Worm (Caenorhabditis elegans) whole organism, late embryonic: Measurements from ENCODE around the gene timm-17B.1.

Experiments
- C38D4.7 ChIP-seq: fragments of 200-800 bp; sonication (Bioruptor generic); optimal IDR thresholded peaks from 2 replicates; lab custom pipeline; 2018; ENCODE audit warnings: mild to moderate bottlenecking, missing genetic modification characterization, moderate library complexity, missing compliant biosample characterization
- T23F11.4 ChIP-seq: fragments of 200-800 bp; sonication (Bioruptor generic); optimal IDR thresholded peaks from 2 replicates; lab custom pipeline; 2018; ENCODE audit warnings: mild to moderate bottlenecking, missing genetic modification characterization, missing compliant biosample characterization
- ahr-1 ChIP-seq: sonication (generic microtip); optimal IDR thresholded peaks from 2 replicates; lab custom pipeline; 2016; ENCODE audit warnings: missing genetic modification characterization, missing compliant biosample characterization
- ama-1 ChIP-seq: fragments of 150-350 bp; optimal IDR thresholded peaks from 2 replicates; lab custom pipeline; 2014
- ceh-6 ChIP-seq: fragments of 200-800 bp; sonication (Bioruptor generic); optimal IDR thresholded peaks from 2 replicates; lab custom pipeline; 2018; ENCODE audit warnings: mild to moderate bottlenecking, missing genetic modification characterization, missing compliant biosample characterization
- ceh-9 ChIP-seq: sonication (generic microtip); optimal IDR thresholded peaks from 2 replicates; lab custom pipeline; 2016; ENCODE audit warnings: mild to moderate bottlenecking, missing genetic modification characterization, inconsistent platforms, missing compliant biosample characterization
- dve-1 ChIP-seq: sonication (generic microtip); optimal IDR thresholded peaks from 2 replicates; lab custom pipeline; 2017; ENCODE audit warnings: antibody characterized with exemption, mild to moderate bottlenecking, missing genetic modification characterization, missing compliant biosample characterization
- ets-4 ChIP-seq: sonication (generic microtip); optimal IDR thresholded peaks from 2 replicates; lab custom pipeline; 2016; ENCODE audit warnings: missing genetic modification characterization, missing compliant biosample characterization
- hlh-13 ChIP-seq: fragments of 200-800 bp; sonication (Bioruptor generic); optimal IDR thresholded peaks from 2 replicates; lab custom pipeline; 2018; ENCODE audit warnings: mild to moderate bottlenecking, missing genetic modification characterization, missing compliant biosample characterization
- hlh-8 ChIP-seq: sonication (generic microtip); optimal IDR thresholded peaks from 2 replicates; lab custom pipeline; 2016; ENCODE audit warnings: missing genotype, missing genetic modification characterization, missing compliant biosample characterization
- nhr-11 ChIP-seq: fragments of 150-350 bp; optimal IDR thresholded peaks from 2 replicates; lab custom pipeline; 2014; ENCODE audit warnings: missing biosample characterization, missing genetic modification characterization
- pha-4 ChIP-seq: fragments of 150-350 bp; optimal IDR thresholded peaks from 2 replicates; lab custom pipeline; 2018; ENCODE audit warnings: missing biosample characterization, missing genetic modification reagents, missing genetic modification characterization
- ref-2 ChIP-seq: sonication (generic microtip); optimal IDR thresholded peaks from 2 replicates; lab custom pipeline; 2016; ENCODE audit warnings: missing genetic modification characterization, missing compliant biosample characterization
- unc-55 ChIP-seq: sonication (generic microtip); optimal IDR thresholded peaks from 2 replicates; lab custom pipeline; 2017; ENCODE audit warnings: missing biosample characterization, missing genetic modification reagents, missing genetic modification characterization

- no peak for TF ChIP-seq ama-1 (lab: Kevin White, UChicago)
- no peak for TF ChIP-seq dve-1 (tag; lab: Kevin White, UChicago)
- TF ChIP-seq ceh-6 (GFP tag; lab: Kevin White, UChicago) = no peak
- no peak for TF ChIP-seq ets-4 (tag; lab: Kevin White, UChicago)
- TF ChIP-seq pha-4 (tag; lab: Kevin White, UChicago) = no peak
- no peak for TF ChIP-seq ceh-9
- TF ChIP-seq ref-2 (tag; lab: Kevin White, UChicago) = no peak
- no peak for TF ChIP-seq C38D4.7 (GFP tag; lab: Kevin White, UChicago)
- no peak for TF ChIP-seq hlh-8 (tag; lab: Kevin White, UChicago)
- no peak for TF ChIP-seq T23F11.4 (GFP tag; lab: Kevin White, UChicago)
- no peak for TF ChIP-seq hlh-13 (GFP tag; lab: Kevin White, UChicago)
- no peak for TF ChIP-seq ahr-1
- TF ChIP-seq nhr-11 (tag; lab: Kevin White, UChicago) = no peak
- TF ChIP-seq unc-55 = no peak
Measured at ce11 chrIV:4758659-4759058, 13.4 kb upstream of the timm-17B.1 start, which contains the start of gene Y17G9B.8.
